Fruit fly (Drosophila melanogaster) whole organism, embryonic: ENCODE data around the gene CG11030.
A peak's percentile ranks its signal among the peaks of the same experiment; 100 is the strongest.

ENCODE experiments used
- Abd-B ChIP-seq: fragments of 200-800 bp; sonication (Bioruptor generic); optimal IDR thresholded peaks from 2 replicates; lab custom pipeline; 2018; ENCODE audit warnings: missing biosample characterization, mild to moderate bottlenecking, missing genetic modification characterization, moderate library complexity
- Ada2b ChIP-seq: fragments of 200-800 bp; sonication (Bioruptor generic); IDR thresholded peaks from 2 replicates; pipeline ENCODE4 v1.3.6; 2022; ENCODE audit warnings: missing biosample characterization, missing genetic modification characterization
- Awh ChIP-seq: fragments of 200-800 bp; sonication (Bioruptor generic); IDR thresholded peaks from 2 replicates; pipeline ENCODE4, ENCODE4 v1.3.6; 2022; ENCODE audit warnings: missing biosample characterization, missing genetic modification characterization
- BEAF-32 ChIP-seq: fragments of 200-800 bp; sonication (Bioruptor generic); optimal IDR thresholded peaks from 3 replicates; lab custom pipeline; 2017; ENCODE audit warnings: missing biosample characterization, missing genetic modification characterization, mild to moderate bottlenecking, moderate library complexity, missing genetic modification reagents
- Bteb2 ChIP-seq: fragments of 200-800 bp; sonication (Bioruptor generic); optimal IDR thresholded peaks from 2 replicates; lab custom pipeline; 2016; ENCODE audit warnings: missing biosample characterization, missing genetic modification characterization
- CG10366 ChIP-seq: fragments of 200-800 bp; sonication (Bioruptor generic); IDR thresholded peaks from 2 replicates; pipeline ENCODE4 v1.3.6; 2022; ENCODE audit warnings: missing biosample characterization, missing genetic modification characterization
- CG11247 ChIP-seq: fragments of 200-800 bp; sonication (Bioruptor generic); IDR thresholded peaks from 2 replicates; pipeline ENCODE4 v1.3.6; 2022; ENCODE audit warnings: missing biosample characterization, missing genetic modification characterization
- CG12744 ChIP-seq: fragments of 200-800 bp; sonication (Bioruptor generic); optimal IDR thresholded peaks from 2 replicates; lab custom pipeline; 2016; ENCODE audit warnings: missing biosample characterization, missing genetic modification characterization
- CG13424 ChIP-seq: fragments of 200-800 bp; sonication (Bioruptor generic); optimal IDR thresholded peaks from 2 replicates; lab custom pipeline; 2019; ENCODE audit warnings: missing biosample characterization, mild to moderate bottlenecking, missing genetic modification characterization, moderate library complexity
- CG13894 ChIP-seq: fragments of 200-800 bp; sonication (Bioruptor generic); optimal IDR thresholded peaks from 3 replicates; lab custom pipeline; 2018; ENCODE audit warnings: missing biosample characterization, mild to moderate bottlenecking, missing genetic modification characterization, moderate library complexity
- CG14667 ChIP-seq: fragments of 200-800 bp; sonication (Bioruptor generic); IDR thresholded peaks from 2 replicates; pipeline ENCODE4 v1.3.6; 2022; ENCODE audit warnings: missing biosample characterization, missing genetic modification characterization
- CG18262 ChIP-seq: fragments of 200-800 bp; optimal IDR thresholded peaks from 3 replicates; lab custom pipeline; 2019; ENCODE audit warnings: missing biosample characterization, mild to moderate bottlenecking, missing genetic modification characterization, moderate library complexity
- CG18476 ChIP-seq: fragments of 200-800 bp; sonication (Bioruptor generic); optimal IDR thresholded peaks from 2 replicates; lab custom pipeline; 2016; ENCODE audit warnings: missing biosample characterization, mild to moderate bottlenecking, missing genetic modification characterization
- CG18599 ChIP-seq: fragments of 200-800 bp; sonication (Bioruptor generic); optimal IDR thresholded peaks from 3 replicates; lab custom pipeline; 2017; ENCODE audit warnings: missing biosample characterization, missing genetic modification characterization, mild to moderate bottlenecking, moderate library complexity, missing genetic modification reagents
- CG6765 ChIP-seq: fragments of 200-800 bp; sonication (Bioruptor generic); optimal IDR thresholded peaks from 3 replicates; lab custom pipeline; 2017; ENCODE audit warnings: missing biosample characterization, mild to moderate bottlenecking, missing genetic modification characterization
- CG8478 ChIP-seq: fragments of >200 bp; optimal IDR thresholded peaks from 2 replicates; lab custom pipeline; 2018
- CG9215 ChIP-seq: fragments of 200-800 bp; sonication (Bioruptor generic); IDR thresholded peaks from 2 replicates; pipeline ENCODE4 v1.3.6; 2022; ENCODE audit warnings: missing biosample characterization, missing genetic modification characterization
- D ChIP-seq, 2 experiments: fragments of 200-800 bp in 1 of 2; fragments of >200 bp in 1 of 2; sonication (Bioruptor generic) in 1 of 2; optimal IDR thresholded peaks; 2 replicates in 1 of 2; 3 replicates in 1 of 2; lab custom pipeline; 2017; ENCODE audit warnings: mild to moderate bottlenecking in 1 of 2, missing biosample characterization in 1 of 2, missing genetic modification characterization in 1 of 2, missing genetic modification reagents in 1 of 2
- Dp ChIP-seq: fragments of 200-800 bp; sonication (Bioruptor generic); optimal IDR thresholded peaks from 2 replicates; lab custom pipeline; 2018; ENCODE audit warnings: missing biosample characterization, mild to moderate bottlenecking, missing genetic modification characterization, moderate library complexity
- Dref ChIP-seq: fragments of 200-800 bp; sonication (Bioruptor generic); IDR thresholded peaks from 2 replicates; pipeline ENCODE4 v1.3.6; 2022; ENCODE audit warnings: missing biosample characterization, missing genetic modification characterization
- GATAe ChIP-seq: fragments of 200-800 bp; sonication (Bioruptor generic); conservative IDR thresholded peaks from 2 replicates; pipeline ENCODE4 v1.3.6; 2022; ENCODE audit warnings: missing biosample characterization, missing genetic modification characterization
- HLH3B ChIP-seq: fragments of 200-800 bp; sonication (Bioruptor generic); IDR thresholded peaks from 2 replicates; pipeline ENCODE4 v1.3.6; 2022; ENCODE audit warnings: missing biosample characterization, missing genetic modification characterization
- HmgZ ChIP-seq: fragments of 200-800 bp; sonication (Bioruptor generic); optimal IDR thresholded peaks from 2 replicates; lab custom pipeline; 2018; ENCODE audit warnings: missing biosample characterization, mild to moderate bottlenecking, missing genetic modification characterization
- Hr39 ChIP-seq: fragments of >200 bp; optimal IDR thresholded peaks from 2 replicates; lab custom pipeline; 2017
- Hr51 ChIP-seq, 2 experiments: fragments of 200-800 bp; sonication (Bioruptor generic); optimal IDR thresholded peaks; 2 replicates in 1 of 2; 3 replicates in 1 of 2; lab custom pipeline; 2016 to 2018; ENCODE audit warnings: missing biosample characterization in 2 of 2, missing genetic modification characterization in 2 of 2, mild to moderate bottlenecking in 1 of 2, moderate library complexity in 1 of 2
- MBD-R2 ChIP-seq: fragments of 200-800 bp; sonication (Bioruptor generic); IDR thresholded peaks from 2 replicates; pipeline ENCODE4 v1.3.6; 2022; ENCODE audit warnings: missing biosample characterization, missing genetic modification characterization
- MTF-1 ChIP-seq: fragments of 200-800 bp; sonication (Bioruptor generic); optimal IDR thresholded peaks from 2 replicates; lab custom pipeline; 2018; ENCODE audit warnings: missing biosample characterization, mild to moderate bottlenecking, missing genetic modification characterization, borderline replicate concordance
- Opbp ChIP-seq: fragments of 200-800 bp; sonication (Bioruptor generic); IDR thresholded peaks from 3 replicates; pipeline ENCODE4 v1.3.6; 2022; ENCODE audit warnings: missing biosample characterization, missing genetic modification characterization; ENCODE audit not compliant: partially characterized antibody
- Sin3A ChIP-seq: fragments of >200 bp; optimal IDR thresholded peaks from 2 replicates; lab custom pipeline; 2018
- Sox100B ChIP-seq: fragments of 200-800 bp; sonication (Bioruptor generic); optimal IDR thresholded peaks from 3 replicates; lab custom pipeline; 2018; ENCODE audit warnings: missing biosample characterization, mild to moderate bottlenecking, missing genetic modification characterization
- Ssrp ChIP-seq: fragments of 200-800 bp; sonication (Bioruptor generic); optimal IDR thresholded peaks from 2 replicates; lab custom pipeline; 2018; ENCODE audit warnings: missing biosample characterization, mild to moderate bottlenecking, missing genetic modification characterization, moderate library complexity
- Stat92E ChIP-seq, 3 experiments: fragments of >200 bp in 2 of 3; fragments of 200-800 bp in 1 of 3; sonication (Bioruptor generic) in 1 of 3; optimal IDR thresholded peaks; 2 replicates each; lab custom pipeline; 2017 to 2019; ENCODE audit warnings: missing biosample characterization in 3 of 3, missing genetic modification characterization in 3 of 3, mild to moderate bottlenecking in 1 of 3, moderate library complexity in 1 of 3
- Taf1 ChIP-seq: fragments of 200-800 bp; sonication (Bioruptor generic); IDR thresholded peaks from 2 replicates; pipeline ENCODE4 v1.3.6; 2022; ENCODE audit warnings: missing biosample characterization, missing genetic modification characterization
- bowl ChIP-seq: fragments of 200-800 bp; sonication (Bioruptor generic); IDR thresholded peaks from 2 replicates; pipeline ENCODE4 v1.3.6; 2022; ENCODE audit warnings: missing biosample characterization, missing genetic modification characterization
- btn ChIP-seq: fragments of 200-800 bp; sonication (Bioruptor generic); optimal IDR thresholded peaks from 2 replicates; lab custom pipeline; 2016; ENCODE audit warnings: missing biosample characterization, missing genetic modification characterization
- cad ChIP-seq: fragments of >200 bp; optimal IDR thresholded peaks from 2 replicates; lab custom pipeline; 2017; ENCODE audit warnings: missing biosample characterization, missing genetic modification characterization
- croc ChIP-seq: fragments of 200-800 bp; sonication (Bioruptor generic); conservative IDR thresholded peaks from 3 replicates; pipeline ENCODE4 v1.3.6; 2022; ENCODE audit warnings: missing biosample characterization, missing genetic modification characterization
- dan ChIP-seq: fragments of 200-800 bp; sonication (Bioruptor generic); IDR thresholded peaks from 2 replicates; pipeline ENCODE4 v1.3.6; 2022; ENCODE audit warnings: missing biosample characterization, missing genetic modification characterization
- dmrt99B ChIP-seq: fragments of 200-800 bp; sonication (Bioruptor generic); optimal IDR thresholded peaks from 2 replicates; lab custom pipeline; 2018; ENCODE audit warnings: missing biosample characterization, mild to moderate bottlenecking, missing genetic modification characterization, moderate library complexity
- exex ChIP-seq: fragments of 200-800 bp; sonication (Bioruptor generic); optimal IDR thresholded peaks from 4 replicates; lab custom pipeline; 2018; ENCODE audit warnings: missing biosample characterization, mild to moderate bottlenecking, missing genetic modification characterization, moderate library complexity
- gro ChIP-seq: fragments of 200-800 bp; sonication (Bioruptor generic); optimal IDR thresholded peaks from 2 replicates; lab custom pipeline; 2016; ENCODE audit warnings: missing biosample characterization, missing genetic modification characterization
- gt ChIP-seq: fragments of 200-800 bp; sonication (Bioruptor generic); IDR thresholded peaks from 2 replicates; pipeline ENCODE4 v1.3.6; 2022; ENCODE audit warnings: missing biosample characterization, missing genetic modification characterization
- mam ChIP-seq: fragments of 200-800 bp; sonication (Bioruptor generic); optimal IDR thresholded peaks from 3 replicates; lab custom pipeline; 2016; ENCODE audit warnings: missing biosample characterization, missing genetic modification characterization
- oc ChIP-seq: fragments of 200-800 bp; sonication (Bioruptor generic); optimal IDR thresholded peaks from 2 replicates; lab custom pipeline; 2018; ENCODE audit warnings: missing biosample characterization, mild to moderate bottlenecking, missing genetic modification characterization, moderate library complexity
- phol ChIP-seq: fragments of 200-800 bp; sonication (Bioruptor generic); optimal IDR thresholded peaks from 3 replicates; lab custom pipeline; 2018; ENCODE audit warnings: missing biosample characterization, mild to moderate bottlenecking, missing genetic modification characterization, moderate library complexity
- pum ChIP-seq: fragments of 200-800 bp; sonication (Bioruptor generic); optimal IDR thresholded peaks from 2 replicates; lab custom pipeline; 2016; ENCODE audit warnings: missing biosample characterization, missing genetic modification characterization
- pzg ChIP-seq: fragments of 200-800 bp; sonication (Bioruptor generic); optimal IDR thresholded peaks from 3 replicates; lab custom pipeline; 2018; ENCODE audit warnings: missing biosample characterization, mild to moderate bottlenecking, missing genetic modification characterization, moderate library complexity
- salm ChIP-seq: fragments of 200-800 bp; sonication (Bioruptor generic); optimal IDR thresholded peaks from 2 replicates; lab custom pipeline; 2018; ENCODE audit warnings: missing biosample characterization, mild to moderate bottlenecking, missing genetic modification characterization
- sens ChIP-seq: fragments of 200-800 bp; sonication (Bioruptor generic); peaks from one replicate; lab custom pipeline; 2016; ENCODE audit warnings: missing biosample characterization, missing genetic modification characterization
- sens-2 ChIP-seq: fragments of 200-800 bp; sonication (Bioruptor generic); IDR thresholded peaks from 2 replicates; pipeline ENCODE4 v1.3.6; 2022; ENCODE audit warnings: missing biosample characterization, missing genetic modification characterization
- seq ChIP-seq: fragments of 200-800 bp; sonication (Bioruptor generic); IDR thresholded peaks from 2 replicates; pipeline ENCODE4 v1.3.6; 2022; ENCODE audit warnings: missing biosample characterization, missing genetic modification characterization
- tx ChIP-seq: fragments of 200-800 bp; sonication (Bioruptor generic); optimal IDR thresholded peaks from 2 replicates; lab custom pipeline; 2016; ENCODE audit warnings: missing biosample characterization, missing genetic modification characterization
- wek ChIP-seq: fragments of 200-800 bp; sonication (Bioruptor generic); optimal IDR thresholded peaks from 3 replicates; lab custom pipeline; 2018; ENCODE audit warnings: missing biosample characterization, mild to moderate bottlenecking, missing genetic modification characterization, moderate library complexity

The CG11030 gene

DNA sequence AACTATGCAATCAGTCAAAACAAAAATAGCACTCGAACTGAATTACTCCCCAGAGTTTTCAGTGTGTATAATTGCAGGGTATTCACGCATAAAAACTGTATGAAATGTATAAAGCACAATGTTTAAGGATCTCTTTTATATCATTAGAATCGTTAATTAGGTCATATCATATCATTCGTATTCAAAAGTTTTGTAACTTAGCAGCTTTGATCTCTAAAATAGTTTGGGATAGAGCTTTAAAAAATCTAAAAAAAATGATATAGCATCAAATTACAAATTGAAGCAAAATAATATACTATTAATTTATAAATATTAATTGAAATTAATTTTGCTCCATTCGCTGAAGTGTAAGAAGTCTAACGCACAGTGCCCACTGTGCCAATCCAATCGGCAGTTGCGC lies 6.0 kb downstream of the CG11030 start (continued):
- TF ChIP-seq Stat92E (GFP tag; optimal IDR thresholded peaks at IDR 0.05; lab: Kevin White, UChicago) (no peak), D (optimal IDR thresholded peaks at IDR 0.05; lab: Kevin White, UChicago) (no peak), D (GFP tag; optimal IDR thresholded peaks at IDR 0.05; lab: Kevin White, UChicago) (no peak), phol (tag; lab: Kevin White, UChicago) (peak; percentile 33), CG9215 (GFP tag; lab: Robert Waterston, UW) (no peak), wek (GFP tag; lab: Kevin White, UChicago) (no peak), sens (GFP tag; lab: Kevin White, UChicago) (peak; percentile 62), Dp (GFP tag; lab: Kevin White, UChicago) (no peak), exex (tag; lab: Kevin White, UChicago) (no peak), CG6765 (GFP tag; lab: Kevin White, UChicago) (no peak), CG12744 (GFP tag; lab: Kevin White, UChicago) (no peak), pzg (GFP tag; lab: Kevin White, UChicago) (no peak), cad (no peak), CG13424 (tag; lab: Kevin White, UChicago) (no peak), Hr51 (GFP tag; optimal IDR thresholded peaks at IDR 0.05; lab: Kevin White, UChicago) (no peak), Bteb2 (GFP tag; lab: Kevin White, UChicago) (no peak), Abd-B (no peak), CG14667 (GFP tag; lab: Robert Waterston, UW) (no peak), mam (GFP tag; lab: Kevin White, UChicago) (no peak), salm (no peak), MTF-1 (GFP tag; lab: Kevin White, UChicago) (no peak), Sin3A (lab: Kevin White, UChicago) (no peak), GATAe (no peak), gt (GFP tag; lab: Robert Waterston, UW) (no peak), Awh (GFP tag; lab: Robert Waterston, UW) (no peak), CG8478 (lab: Kevin White, UChicago) (no peak), dmrt99B (peak; percentile 31), oc (tag; lab: Kevin White, UChicago) (no peak), HLH3B (no peak), tx (GFP tag; lab: Kevin White, UChicago) (no peak), Taf1 (no peak), Sox100B (GFP tag; lab: Kevin White, UChicago) (peak; percentile 34), croc (GFP tag; lab: Robert Waterston, UW) (no peak), Ada2b (no peak), Hr39 (no peak), Opbp (GFP tag; lab: Robert Waterston, UW) (no peak), CG10366 (GFP tag; lab: Robert Waterston, UW) (no peak), CG11247 (GFP tag; lab: Robert Waterston, UW) (no peak), sens-2 (GFP tag; lab: Robert Waterston, UW) (no peak), CG18262 (tag; lab: Kevin White, UChicago) (peak; percentile 64), CG13894 (no peak), bowl (GFP tag; lab: Robert Waterston, UW) (no peak), dan (no peak), btn (GFP tag; lab: Kevin White, UChicago) (no peak), Dref (no peak), BEAF-32 (GFP tag; lab: Kevin White, UChicago) (no peak), gro (GFP tag; lab: Kevin White, UChicago) (no peak), CG18599 (GFP tag; lab: Kevin White, UChicago) (no peak), pum (GFP tag; lab: Kevin White, UChicago) (no peak), CG18476 (no peak), seq (GFP tag; lab: Robert Waterston, UW) (no peak), Ssrp (tag; lab: Kevin White, UChicago) (no peak), HmgZ (tag; lab: Kevin White, UChicago) (no peak), MBD-R2 (no peak)
